Worm (Caenorhabditis elegans) whole organism, midembryonic: ENCODE data around the gene ttr-16.

Experiments
- T22C8.4 ChIP-seq: fragments of 200-800 bp; sonication (Bioruptor generic); IDR thresholded peaks from 2 replicates; pipeline ENCODE4 v1.3.6; 2022; ENCODE audit warnings: missing genetic modification characterization, missing compliant biosample characterization
- cog-1 ChIP-seq: sonication (generic microtip); optimal IDR thresholded peaks from 2 replicates; lab custom pipeline; 2016; ENCODE audit warnings: missing genetic modification characterization, missing compliant biosample characterization
- flt-1 ChIP-seq: fragments of 200-800 bp; sonication (Bioruptor generic); IDR thresholded peaks from 2 replicates; pipeline ENCODE4 v1.3.6; 2022; ENCODE audit warnings: missing genetic modification characterization, missing compliant biosample characterization
- klf-2 ChIP-seq: fragments of 200-800 bp; sonication (Bioruptor generic); conservative IDR thresholded peaks from 2 replicates; pipeline ENCODE4 v1.3.6; 2022; ENCODE audit warnings: missing genetic modification reagents, missing genetic modification characterization, missing compliant biosample characterization
- med-1 ChIP-seq: sonication (generic microtip); optimal IDR thresholded peaks from 2 replicates; lab custom pipeline; 2017; ENCODE audit warnings: missing genetic modification characterization, mild to moderate bottlenecking, missing compliant biosample characterization, antibody characterized with exemption, missing genetic modification reagents; ENCODE audit not compliant: insufficient read depth
- ref-1 ChIP-seq: fragments of 200-800 bp; sonication (Bioruptor generic); conservative IDR thresholded peaks from 2 replicates; pipeline ENCODE4 v1.3.6; 2022; ENCODE audit warnings: missing genetic modification reagents, missing genetic modification characterization, missing compliant biosample characterization
- tab-1 ChIP-seq: fragments of 200-800 bp; sonication (Bioruptor generic); IDR thresholded peaks from 2 replicates; pipeline ENCODE4 v1.3.6; 2022; ENCODE audit warnings: missing genetic modification characterization, missing compliant biosample characterization
- ztf-23 ChIP-seq: fragments of 200-800 bp; sonication (Bioruptor generic); IDR thresholded peaks from 2 replicates; pipeline ENCODE4 v1.3.6; 2022; ENCODE audit warnings: missing genetic modification reagents, missing genetic modification characterization, missing compliant biosample characterization
- ztf-29 ChIP-seq: fragments of 200-800 bp; sonication (Bioruptor generic); IDR thresholded peaks from 2 replicates; pipeline ENCODE4 v1.3.6; 2022; ENCODE audit warnings: missing genetic modification reagents, missing genetic modification characterization, missing compliant biosample characterization

ce11 chrIV:11053652-11054317 is 10.2 kb downstream of the ttr-16 start, which contains the start of the genes F36H1.12 and lin-3:
- TF ChIP-seq ztf-29 (GFP tag; lab: Robert Waterston, UW) (no peak), ztf-23 (no peak), T22C8.4 (GFP tag; lab: Robert Waterston, UW) (no peak), flt-1 (no peak), cog-1 (tag; lab: Kevin White, UChicago) (no peak), med-1 (GFP tag; lab: Kevin White, UChicago) (no peak), tab-1 (GFP tag; lab: Robert Waterston, UW) (no peak), ref-1 (GFP tag; lab: Robert Waterston, UW) (no peak), klf-2 (GFP tag; lab: Robert Waterston, UW) (no peak)
